Worm (Caenorhabditis elegans) whole organism, late embryonic: ENCODE measurements around the gene W10C6.2.
A peak's percentile ranks its signal among the peaks of the same experiment; 100 is the strongest.

Experiments used
- C08G9.2 ChIP-seq: sonication (generic microtip); optimal IDR thresholded peaks from 2 replicates; lab custom pipeline; 2016; ENCODE audit warnings: mild to moderate bottlenecking, missing genetic modification characterization, moderate library complexity, missing compliant biosample characterization
- C38D4.7 ChIP-seq: fragments of 200-800 bp; sonication (Bioruptor generic); optimal IDR thresholded peaks from 2 replicates; lab custom pipeline; 2018; ENCODE audit warnings: mild to moderate bottlenecking, missing genetic modification characterization, moderate library complexity, missing compliant biosample characterization
- K02D7.2 ChIP-seq: sonication (generic microtip); optimal IDR thresholded peaks from 2 replicates; lab custom pipeline; 2017; ENCODE audit warnings: mild to moderate bottlenecking, missing genetic modification characterization, missing compliant biosample characterization
- K09A11.1 ChIP-seq: sonication (generic microtip); optimal IDR thresholded peaks from 2 replicates; lab custom pipeline; 2017; ENCODE audit warnings: antibody characterized with exemption, mild to moderate bottlenecking, missing genetic modification characterization, missing compliant biosample characterization; ENCODE audit not compliant: insufficient read depth
- Y22D7AL.16 ChIP-seq: sonication (generic microtip); optimal IDR thresholded peaks from 2 replicates; lab custom pipeline; 2016; ENCODE audit warnings: missing genetic modification characterization, missing compliant biosample characterization
- ahr-1 ChIP-seq: sonication (generic microtip); optimal IDR thresholded peaks from 2 replicates; lab custom pipeline; 2016; ENCODE audit warnings: missing genetic modification characterization, missing compliant biosample characterization
- ama-1 ChIP-seq: fragments of 150-350 bp; optimal IDR thresholded peaks from 2 replicates; lab custom pipeline; 2014
- ceh-14 ChIP-seq: sonication (generic microtip); optimal IDR thresholded peaks from 2 replicates; lab custom pipeline; 2016; ENCODE audit warnings: missing genotype, missing genetic modification characterization, missing compliant biosample characterization
- ceh-18 ChIP-seq: sonication (generic microtip); optimal IDR thresholded peaks from 2 replicates; lab custom pipeline; 2016; ENCODE audit warnings: missing genetic modification characterization, missing compliant biosample characterization
- ceh-19 ChIP-seq: fragments of 200-800 bp; sonication (Bioruptor generic); optimal IDR thresholded peaks from 2 replicates; lab custom pipeline; 2018; ENCODE audit warnings: mild to moderate bottlenecking, missing genetic modification characterization, missing compliant biosample characterization
- ceh-22 ChIP-seq: sonication (generic microtip); optimal IDR thresholded peaks from 2 replicates; lab custom pipeline; 2017; ENCODE audit warnings: missing biosample characterization, missing genetic modification characterization
- ceh-24 ChIP-seq: sonication (generic microtip); optimal IDR thresholded peaks from 2 replicates; lab custom pipeline; 2016; ENCODE audit warnings: mild to moderate bottlenecking, missing genetic modification characterization, missing compliant biosample characterization
- ceh-34 ChIP-seq: sonication (generic microtip); optimal IDR thresholded peaks from 2 replicates; lab custom pipeline; 2016; ENCODE audit warnings: mild to moderate bottlenecking, missing genetic modification characterization, missing compliant biosample characterization
- ceh-6 ChIP-seq: fragments of 200-800 bp; sonication (Bioruptor generic); optimal IDR thresholded peaks from 2 replicates; lab custom pipeline; 2018; ENCODE audit warnings: mild to moderate bottlenecking, missing genetic modification characterization, missing compliant biosample characterization
- che-1 ChIP-seq: sonication (generic microtip); optimal IDR thresholded peaks from 2 replicates; lab custom pipeline; 2016; ENCODE audit warnings: mild to moderate bottlenecking, missing genetic modification characterization, missing compliant biosample characterization
- dve-1 ChIP-seq: sonication (generic microtip); optimal IDR thresholded peaks from 2 replicates; lab custom pipeline; 2017; ENCODE audit warnings: antibody characterized with exemption, mild to moderate bottlenecking, missing genetic modification characterization, missing compliant biosample characterization
- elt-2 ChIP-seq: sonication (generic microtip); optimal IDR thresholded peaks from 2 replicates; lab custom pipeline; 2016; ENCODE audit warnings: missing genetic modification reagents, missing genetic modification characterization, missing compliant biosample characterization
- ets-4 ChIP-seq: sonication (generic microtip); optimal IDR thresholded peaks from 2 replicates; lab custom pipeline; 2016; ENCODE audit warnings: missing genetic modification characterization, missing compliant biosample characterization
- fkh-6 ChIP-seq: sonication (generic microtip); optimal IDR thresholded peaks from 2 replicates; lab custom pipeline; 2016; ENCODE audit warnings: missing genetic modification characterization, missing compliant biosample characterization
- hlh-15 ChIP-seq: sonication (generic microtip); optimal IDR thresholded peaks from 2 replicates; lab custom pipeline; 2016; ENCODE audit warnings: missing genetic modification characterization, missing compliant biosample characterization
- hlh-30 ChIP-seq: sonication (generic microtip); optimal IDR thresholded peaks from 2 replicates; lab custom pipeline; 2017; ENCODE audit warnings: antibody characterized with exemption, missing genetic modification characterization, missing compliant biosample characterization; ENCODE audit not compliant: insufficient read depth
- nfya-1 ChIP-seq: sonication (generic microtip); optimal IDR thresholded peaks from 2 replicates; lab custom pipeline; 2017; ENCODE audit warnings: missing genetic modification characterization, mild to moderate bottlenecking, missing compliant biosample characterization, antibody characterized with exemption, moderate library complexity
- nhr-11 ChIP-seq: fragments of 150-350 bp; optimal IDR thresholded peaks from 2 replicates; lab custom pipeline; 2014; ENCODE audit warnings: missing biosample characterization, missing genetic modification characterization
- nhr-232 ChIP-seq: sonication (generic microtip); optimal IDR thresholded peaks from 2 replicates; lab custom pipeline; 2016; ENCODE audit warnings: missing genetic modification characterization, missing compliant biosample characterization
- npax-4 ChIP-seq: sonication (generic microtip); optimal IDR thresholded peaks from 2 replicates; lab custom pipeline; 2016; ENCODE audit warnings: missing genetic modification characterization, missing compliant biosample characterization
- pag-3 ChIP-seq: sonication (generic microtip); optimal IDR thresholded peaks from 2 replicates; lab custom pipeline; 2016; ENCODE audit warnings: missing compliant biosample characterization, missing genetic modification characterization, borderline replicate concordance
- pha-4 ChIP-seq: fragments of 150-350 bp; optimal IDR thresholded peaks from 2 replicates; lab custom pipeline; 2018; ENCODE audit warnings: missing biosample characterization, missing genetic modification reagents, missing genetic modification characterization
- rnt-1 ChIP-seq: sonication (generic microtip); optimal IDR thresholded peaks from 2 replicates; lab custom pipeline; 2016; ENCODE audit warnings: missing genetic modification characterization, missing compliant biosample characterization
- sox-4 ChIP-seq: sonication (generic microtip); optimal IDR thresholded peaks from 2 replicates; lab custom pipeline; 2017; ENCODE audit warnings: mild to moderate bottlenecking, missing genetic modification characterization, inconsistent platforms, missing compliant biosample characterization
- tbx-2 ChIP-seq: sonication (generic microtip); optimal IDR thresholded peaks from 2 replicates; lab custom pipeline; 2016; ENCODE audit warnings: missing genetic modification characterization, missing compliant biosample characterization
- unc-3 ChIP-seq, 2 experiments: fragments of 200-800 bp in 1 of 2; sonication (Bioruptor generic) in 1 of 2; sonication (generic microtip) in 1 of 2; conservative IDR thresholded peaks in 1 of 2; optimal IDR thresholded peaks in 1 of 2; 2 replicates each; pipeline versions ENCODE4 v1.3.6 to Lab custom; 2016 to 2022; ENCODE audit warnings: missing compliant biosample characterization in 2 of 2, missing genetic modification characterization in 2 of 2, missing genetic modification reagents in 1 of 2
- unc-42 ChIP-seq: sonication (generic microtip); optimal IDR thresholded peaks from 2 replicates; lab custom pipeline; 2016; ENCODE audit warnings: missing genotype, missing genetic modification characterization, missing compliant biosample characterization
- unc-86 ChIP-seq: sonication (generic microtip); optimal IDR thresholded peaks from 2 replicates; lab custom pipeline; 2016; ENCODE audit warnings: missing genetic modification characterization, missing compliant biosample characterization
- zip-5 ChIP-seq: sonication (generic microtip); optimal IDR thresholded peaks from 2 replicates; lab custom pipeline; 2016; ENCODE audit warnings: missing genetic modification characterization, missing compliant biosample characterization
- ztf-16 ChIP-seq: sonication (generic microtip); optimal IDR thresholded peaks from 2 replicates; lab custom pipeline; 2017; ENCODE audit warnings: missing genetic modification characterization, missing compliant biosample characterization

W10C6.2 gene

ce11 chrII:11153800-11154199, 32.1 kb upstream of the W10C6.2 start:
- no peak for TF ChIP-seq C38D4.7 (GFP tag; lab: Kevin White, UChicago)
- TF ChIP-seq elt-2 (tag; lab: Kevin White, UChicago) = peak; percentile 48

- TF ChIP-seq ceh-34 (tag; lab: Kevin White, UChicago) (no peak), ceh-24 (no peak), ceh-22 (tag; lab: Kevin White, UChicago) (no peak), Y22D7AL.16 (tag; lab: Kevin White, UChicago) (no peak), K02D7.2 (tag; lab: Kevin White, UChicago) (no peak), unc-3 (GFP tag; conservative IDR thresholded peaks at IDR 0.05; lab: Robert Waterston, UW) (no peak), unc-3 (tag; optimal IDR thresholded peaks at IDR 0.05; lab: Kevin White, UChicago) (no peak), sox-4 (no peak), npax-4 (tag; lab: Kevin White, UChicago) (no peak), pha-4 (tag; lab: Kevin White, UChicago) (no peak), ets-4 (tag; lab: Kevin White, UChicago) (no peak), nhr-232 (tag; lab: Kevin White, UChicago) (no peak), hlh-30 (tag; lab: Kevin White, UChicago) (no peak), rnt-1 (tag; lab: Kevin White, UChicago) (no peak), fkh-6 (tag; lab: Kevin White, UChicago) (no peak), hlh-15 (tag; lab: Kevin White, UChicago) (no peak), dve-1 (no peak), ama-1 (lab: Kevin White, UChicago) (no peak)
These were observed 31.4 kb upstream of the W10C6.2 start for ce11 chrII:11153080-11153479.

ce11 chrII:11152495-11152894, 30.8 kb upstream of the W10C6.2 start, which contains the start of gene pqm-1:
Gene pqm-1, minus strand, starts transcription at chrII:11152595.
- TF ChIP-seq ceh-18 (tag; lab: Kevin White, UChicago) (no peak), unc-3 (GFP tag; conservative IDR thresholded peaks at IDR 0.05; lab: Robert Waterston, UW) (no peak), unc-3 (tag; optimal IDR thresholded peaks at IDR 0.05; lab: Kevin White, UChicago) (no peak), ahr-1 (tag; lab: Kevin White, UChicago) (no peak), ztf-16 (no peak), unc-86 (tag; lab: Kevin White, UChicago) (no peak), K09A11.1 (tag; lab: Kevin White, UChicago) (no peak), che-1 (tag; lab: Kevin White, UChicago) (no peak), ceh-19 (GFP tag; lab: Kevin White, UChicago) (no peak), ceh-6 (GFP tag; lab: Kevin White, UChicago) (no peak), ets-4 (tag; lab: Kevin White, UChicago) (no peak), nhr-11 (tag; lab: Kevin White, UChicago) (no peak), C08G9.2 (tag; lab: Kevin White, UChicago) (no peak), pha-4 (tag; lab: Kevin White, UChicago) (no peak), ama-1 (lab: Kevin White, UChicago) (no peak), zip-5 (tag; lab: Kevin White, UChicago) (no peak), hlh-15 (tag; lab: Kevin White, UChicago) (no peak), ceh-14 (tag; lab: Kevin White, UChicago) (no peak)

ce11 chrII:11150976-11151375, 29.3 kb upstream of the W10C6.2 start:
- TF ChIP-seq rnt-1 (tag; lab: Kevin White, UChicago) (no peak), unc-42 (tag; lab: Kevin White, UChicago) (no peak), nfya-1 (tag; lab: Kevin White, UChicago) (no peak), hlh-30 (tag; lab: Kevin White, UChicago) (peak; percentile 26), pag-3 (no peak), fkh-6 (tag; lab: Kevin White, UChicago) (no peak), ceh-6 (GFP tag; lab: Kevin White, UChicago) (no peak), nhr-11 (tag; lab: Kevin White, UChicago) (no peak), elt-2 (tag; lab: Kevin White, UChicago) (peak; percentile 80), tbx-2 (tag; lab: Kevin White, UChicago) (no peak), unc-86 (tag; lab: Kevin White, UChicago) (no peak)
- TF ChIP-seq, all 69 proteins: peak for 2
